Worm (Caenorhabditis elegans) whole organism, mixed stage, embryonic: Measurements from ENCODE around the gene F36H9.1.

Experiments
- lin-13 ChIP-seq: fragments of 150-350 bp; optimal IDR thresholded peaks from 2 replicates; lab custom pipeline; 2014; ENCODE audit warnings: missing biosample characterization, missing genetic modification characterization
- mab-5 ChIP-seq: fragments of 150-350 bp; optimal IDR thresholded peaks from 2 replicates; lab custom pipeline; 2014; ENCODE audit warnings: missing biosample characterization, missing genetic modification characterization
- nhr-76 ChIP-seq: sonication (generic microtip); optimal IDR thresholded peaks from 2 replicates; lab custom pipeline; 2017; ENCODE audit warnings: missing biosample characterization, missing genetic modification characterization

DNA sequence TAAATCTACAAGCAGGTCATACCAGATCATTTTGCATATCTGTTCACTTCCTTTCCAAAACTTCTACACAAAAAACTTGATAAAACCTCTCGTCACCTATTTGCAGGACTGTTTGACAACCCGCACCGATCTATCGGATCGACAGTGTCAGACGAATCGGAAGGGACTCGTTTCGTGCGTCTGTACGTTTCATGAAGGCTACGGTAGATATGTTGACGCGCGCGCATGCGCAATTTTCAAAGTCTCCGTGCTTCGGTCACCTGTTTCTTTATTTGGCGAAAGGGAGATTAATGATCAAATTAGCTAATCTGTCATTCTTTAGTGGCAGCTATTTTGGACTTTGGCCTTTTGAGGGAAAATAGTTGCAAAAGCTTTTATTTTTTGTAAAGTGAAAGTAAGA is 4.8 kb upstream of the F36H9.1 start:
- TF ChIP-seq mab-5 (tag; lab: Kevin White, UChicago) (no peak), lin-13 (tag; lab: Kevin White, UChicago) (no peak), nhr-76 (tag; lab: Kevin White, UChicago) (no peak)
